Worm (Caenorhabditis elegans) whole organism, L4 larva: Measurements from ENCODE around the gene K04C2.2.

Experiments used
- F26F4.8 ChIP-seq: fragments of 200-800 bp; sonication (Bioruptor generic); conservative IDR thresholded peaks from 2 replicates; pipeline ENCODE4 v1.3.6; 2022; ENCODE audit warnings: missing genetic modification characterization, missing compliant biosample characterization
- F37D6.2 ChIP-seq: sonication (generic microtip); optimal IDR thresholded peaks from 2 replicates; lab custom pipeline; 2016; ENCODE audit warnings: mild to moderate bottlenecking, missing genetic modification characterization, missing compliant biosample characterization
- F44E2.7 ChIP-seq: fragments of 200-800 bp; sonication (Bioruptor generic); IDR thresholded peaks from 2 replicates; pipeline ENCODE4 v2.1.2; 2022; ENCODE audit warnings: missing genetic modification characterization, missing compliant biosample characterization
- F49E8.2 ChIP-seq: sonication (generic microtip); optimal IDR thresholded peaks from 2 replicates; lab custom pipeline; 2016; ENCODE audit warnings: missing compliant biosample characterization, mild to moderate bottlenecking, missing genetic modification characterization, borderline replicate concordance
- R02D3.7 ChIP-seq: fragments of 150-350 bp; sonication (generic microtip); optimal IDR thresholded peaks from 3 replicates; lab custom pipeline; 2014; ENCODE audit warnings: missing biosample characterization, missing genetic modification characterization
- T26A8.4 ChIP-seq: fragments of 200-800 bp; sonication (Bioruptor generic); IDR thresholded peaks from 2 replicates; pipeline ENCODE4 v1.3.6; 2022; ENCODE audit warnings: missing genetic modification characterization, missing compliant biosample characterization
- Y105C5A.15 ChIP-seq: fragments of 200-800 bp; sonication (Bioruptor generic); IDR thresholded peaks from 2 replicates; pipeline ENCODE4 v1.3.6; 2022; ENCODE audit warnings: missing genetic modification characterization, missing compliant biosample characterization
- Y48G9A.11 ChIP-seq: fragments of 200-800 bp; sonication (Bioruptor generic); IDR thresholded peaks from 2 replicates; pipeline ENCODE4 v1.3.6; 2022; ENCODE audit warnings: missing genetic modification reagents, missing genetic modification characterization, missing compliant biosample characterization
- Y5F2A.4 ChIP-seq: fragments of 200-800 bp; sonication (Bioruptor generic); optimal IDR thresholded peaks from 2 replicates; lab custom pipeline; 2018; ENCODE audit warnings: mild to moderate bottlenecking, missing genetic modification characterization, missing compliant biosample characterization
- ama-1 ChIP-seq: fragments of 150-350 bp; optimal IDR thresholded peaks from 2 replicates; lab custom pipeline; 2014; ENCODE audit warnings: inconsistent platforms, mixed read lengths
- arid-1 ChIP-seq: fragments of 200-800 bp; sonication (Bioruptor generic); conservative IDR thresholded peaks from 2 replicates; pipeline ENCODE4 v1.3.6; 2022; ENCODE audit warnings: missing genetic modification reagents, missing genetic modification characterization, missing compliant biosample characterization
- ceh-20 ChIP-seq: fragments of 200-800 bp; sonication (Bioruptor generic); IDR thresholded peaks from 2 replicates; pipeline ENCODE4 v1.3.6; 2022; ENCODE audit warnings: missing genetic modification reagents, missing genetic modification characterization, missing compliant biosample characterization
- ceh-28 ChIP-seq: fragments of 150-350 bp; optimal IDR thresholded peaks from 2 replicates; lab custom pipeline; 2014; ENCODE audit warnings: missing biosample characterization, missing genetic modification reagents, missing genetic modification characterization
- cey-2 ChIP-seq: sonication (generic microtip); optimal IDR thresholded peaks from 3 replicates; lab custom pipeline; 2017; ENCODE audit warnings: missing genetic modification characterization, mild to moderate bottlenecking, missing compliant biosample characterization, antibody characterized with exemption, borderline replicate concordance; ENCODE audit not compliant: insufficient read depth
- ctbp-1 ChIP-seq: fragments of 200-800 bp; sonication (Bioruptor generic); IDR thresholded peaks from 2 replicates; pipeline ENCODE4 v1.3.6; 2022; ENCODE audit warnings: missing genetic modification reagents, missing genetic modification characterization, missing compliant biosample characterization
- daf-12 ChIP-seq: fragments of 150-350 bp; optimal IDR thresholded peaks from 2 replicates; lab custom pipeline; 2014; ENCODE audit warnings: missing biosample characterization, missing genetic modification reagents, missing genetic modification characterization
- dpl-1 ChIP-seq: fragments of 150-350 bp; optimal IDR thresholded peaks from 2 replicates; lab custom pipeline; 2014; ENCODE audit warnings: missing biosample characterization, missing genetic modification reagents, missing genetic modification characterization
- duxl-1 ChIP-seq: sonication (generic microtip); optimal IDR thresholded peaks from 2 replicates; lab custom pipeline; 2016; ENCODE audit warnings: mild to moderate bottlenecking, missing genetic modification characterization, moderate library complexity, missing compliant biosample characterization; ENCODE audit not compliant: poor library complexity
- egl-27 ChIP-seq: sonication (generic microtip); optimal IDR thresholded peaks from 3 replicates; lab custom pipeline; 2017; ENCODE audit warnings: missing biosample characterization, missing genetic modification reagents, missing genetic modification characterization
- egl-43 ChIP-seq: fragments of 200-800 bp; sonication (Bioruptor generic); IDR thresholded peaks from 2 replicates; pipeline ENCODE4 v1.3.6; 2022; ENCODE audit warnings: missing genetic modification reagents, missing genetic modification characterization, missing compliant biosample characterization
- fkh-10 ChIP-seq: fragments of 150-350 bp; optimal IDR thresholded peaks from 2 replicates; lab custom pipeline; 2014; ENCODE audit warnings: missing biosample characterization, missing genetic modification reagents, missing genetic modification characterization
- hif-1 ChIP-seq, 2 experiments: sonication (generic microtip); optimal IDR thresholded peaks; 2 replicates each; lab custom pipeline; 2016 to 2017; ENCODE audit warnings: missing compliant biosample characterization in 2 of 2, missing genetic modification characterization in 2 of 2, missing genetic modification reagents in 2 of 2, missing genotype in 2 of 2, mild to moderate bottlenecking in 1 of 2
- hlh-30 ChIP-seq: sonication (generic microtip); optimal IDR thresholded peaks from 2 replicates; lab custom pipeline; 2017; ENCODE audit warnings: antibody characterized with exemption, mild to moderate bottlenecking, missing genetic modification characterization, missing compliant biosample characterization; ENCODE audit not compliant: insufficient read depth
- lin-38 ChIP-seq: fragments of 200-800 bp; sonication (Bioruptor generic); IDR thresholded peaks from 2 replicates; pipeline ENCODE4 v1.3.6; 2022; ENCODE audit warnings: missing genetic modification reagents, missing genetic modification characterization, missing compliant biosample characterization
- lin-39 ChIP-seq: fragments of 150-350 bp; optimal IDR thresholded peaks from 2 replicates; lab custom pipeline; 2014; ENCODE audit warnings: missing biosample characterization, missing genetic modification reagents, missing genetic modification characterization
- lsy-2 ChIP-seq, 2 experiments: fragments of 150-350 bp in 1 of 2; sonication (generic microtip) in 1 of 2; optimal IDR thresholded peaks; 2 replicates each; lab custom pipeline; 2014 to 2017; ENCODE audit warnings: missing biosample characterization in 2 of 2, missing genetic modification characterization in 2 of 2
- madf-5 ChIP-seq, 2 experiments: fragments of 200-800 bp; sonication (Bioruptor generic); IDR thresholded peaks; 2 replicates each; pipeline ENCODE4 v1.3.6; 2022; ENCODE audit warnings: missing compliant biosample characterization in 2 of 2, missing genetic modification characterization in 2 of 2
- madf-9 ChIP-seq: fragments of 200-800 bp; sonication (Bioruptor generic); conservative IDR thresholded peaks from 2 replicates; pipeline ENCODE4 v1.3.6; 2022; ENCODE audit warnings: missing genetic modification reagents, missing genetic modification characterization, missing compliant biosample characterization
- mes-2 ChIP-seq: sonication (generic microtip); optimal IDR thresholded peaks from 2 replicates; lab custom pipeline; 2016; ENCODE audit warnings: missing genotype, mild to moderate bottlenecking, missing genetic modification characterization, missing compliant biosample characterization; ENCODE audit not compliant: poor library complexity, severe bottlenecking
- mxl-2 ChIP-seq: fragments of 200-800 bp; sonication (Bioruptor generic); conservative IDR thresholded peaks from 2 replicates; pipeline ENCODE4 v1.3.6; 2022; ENCODE audit warnings: missing genetic modification reagents, missing genetic modification characterization, missing compliant biosample characterization
- nhr-10 ChIP-seq: fragments of 150-350 bp; optimal IDR thresholded peaks from 2 replicates; lab custom pipeline; 2014; ENCODE audit warnings: missing biosample characterization, missing genetic modification characterization
- nhr-102 ChIP-seq: sonication (generic microtip); optimal IDR thresholded peaks from 2 replicates; lab custom pipeline; 2016; ENCODE audit warnings: mild to moderate bottlenecking, missing genetic modification characterization, moderate library complexity, missing compliant biosample characterization
- nhr-111 ChIP-seq: fragments of 200-800 bp; sonication (Bioruptor generic); optimal IDR thresholded peaks from 2 replicates; lab custom pipeline; 2018; ENCODE audit warnings: mild to moderate bottlenecking, missing genetic modification characterization, missing compliant biosample characterization
- nhr-28 ChIP-seq: fragments of 150-350 bp; optimal IDR thresholded peaks from 2 replicates; lab custom pipeline; 2014; ENCODE audit warnings: missing biosample characterization, missing genetic modification characterization
- nhr-41 ChIP-seq: fragments of 200-800 bp; sonication (Bioruptor generic); IDR thresholded peaks from 2 replicates; pipeline ENCODE4 v1.3.6; 2022; ENCODE audit warnings: missing genetic modification reagents, missing genetic modification characterization, missing compliant biosample characterization
- nhr-48 ChIP-seq: sonication (generic microtip); optimal IDR thresholded peaks from 2 replicates; lab custom pipeline; 2016; ENCODE audit warnings: mild to moderate bottlenecking, missing genetic modification characterization, missing compliant biosample characterization
- nhr-6 ChIP-seq: fragments of 150-350 bp; optimal IDR thresholded peaks from 2 replicates; lab custom pipeline; 2014; ENCODE audit warnings: missing biosample characterization, missing genetic modification characterization
- pha-4 ChIP-seq, 2 experiments: fragments of 150-350 bp in 1 of 2; fragments of 200-800 bp in 1 of 2; sonication (Bioruptor generic) in 1 of 2; IDR thresholded peaks in 1 of 2; optimal IDR thresholded peaks in 1 of 2; 2 replicates each; pipeline versions ENCODE4 v1.3.6 to Lab custom; 2014 to 2022; ENCODE audit warnings: missing genetic modification characterization in 2 of 2, missing genetic modification reagents in 2 of 2, missing biosample characterization in 1 of 2, missing compliant biosample characterization in 1 of 2
- pqm-1 ChIP-seq: sonication (generic microtip); optimal IDR thresholded peaks from 2 replicates; lab custom pipeline; 2017; ENCODE audit warnings: missing biosample characterization, missing genetic modification characterization
- saeg-2 ChIP-seq: fragments of 200-800 bp; sonication (Bioruptor generic); IDR thresholded peaks from 2 replicates; pipeline ENCODE4 v1.3.6; 2022; ENCODE audit warnings: missing genetic modification reagents, missing genetic modification characterization, missing compliant biosample characterization
- set-16 ChIP-seq: fragments of 200-800 bp; sonication (Bioruptor generic); IDR thresholded peaks from 2 replicates; pipeline ENCODE4 v1.3.6; 2022; ENCODE audit warnings: missing genetic modification reagents, missing genetic modification characterization, missing compliant biosample characterization
- snpc-1.2 ChIP-seq: fragments of 200-800 bp; sonication (Bioruptor generic); IDR thresholded peaks from 2 replicates; pipeline ENCODE4 v1.3.6; 2022; ENCODE audit warnings: missing genetic modification reagents, missing genetic modification characterization, missing compliant biosample characterization
- spr-3 ChIP-seq: fragments of 200-800 bp; sonication (Bioruptor generic); optimal IDR thresholded peaks from 2 replicates; lab custom pipeline; 2018; ENCODE audit warnings: mild to moderate bottlenecking, missing genetic modification characterization, missing compliant biosample characterization
- tag-97 ChIP-seq: fragments of 200-800 bp; sonication (Bioruptor generic); IDR thresholded peaks from 2 replicates; pipeline ENCODE4 v1.3.6; 2022; ENCODE audit warnings: missing genetic modification characterization, missing compliant biosample characterization
- ztf-11 ChIP-seq: fragments of 150-350 bp; optimal IDR thresholded peaks from 2 replicates; lab custom pipeline; 2014; ENCODE audit warnings: missing biosample characterization, missing genetic modification characterization

The K04C2.2 gene

DNA sequence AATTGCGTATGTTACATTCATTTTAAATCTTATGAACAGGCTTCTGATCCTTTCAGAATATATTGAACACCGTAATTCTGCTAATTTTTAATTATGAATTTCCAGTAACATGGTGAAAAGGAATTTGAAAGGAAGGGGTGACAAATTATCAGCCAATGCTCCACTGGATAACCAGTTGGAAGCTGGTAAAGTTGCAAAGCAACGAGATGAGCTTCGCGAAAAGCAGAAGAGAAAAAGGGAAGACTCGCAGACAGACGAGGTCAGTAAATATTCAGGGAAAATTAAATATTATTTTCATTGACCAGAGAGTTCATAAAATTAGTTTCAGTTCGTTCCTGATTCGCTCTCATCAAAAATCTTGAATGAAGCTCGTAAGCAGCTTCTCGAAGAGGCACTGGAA is 42.3 kb downstream of the K04C2.2 start, which contains the start of gene byn-1:
TSS of gene byn-1 (plus strand) at position 106 of the 400 bp plus-strand sequence.
- TF ChIP-seq Y105C5A.15 (GFP tag; lab: Robert Waterston, UW) = 0 out of 2 replicates have a peak, but pooled peaks have one; percentile 9
- no peak for TF ChIP-seq nhr-28 (tag; lab: Kevin White, UChicago)
- TF ChIP-seq nhr-10 = no peak
- no peak for TF ChIP-seq ceh-20
- no peak for TF ChIP-seq egl-27 (tag; lab: Kevin White, UChicago)
- no peak for TF ChIP-seq F26F4.8 (GFP tag; lab: Robert Waterston, UW)
- no peak for TF ChIP-seq ztf-11
- no peak for TF ChIP-seq nhr-41 (GFP tag; lab: Robert Waterston, UW)
- no peak for TF ChIP-seq pqm-1 (tag; lab: Kevin White, UChicago)
- peak; percentile 58 for TF ChIP-seq lin-38 (GFP tag; lab: Robert Waterston, UW)
- peak; percentile 47 for TF ChIP-seq ama-1 (lab: Kevin White, UChicago)
- TF ChIP-seq duxl-1 (tag; lab: Kevin White, UChicago) = peak; percentile 8
- no peak for TF ChIP-seq nhr-111 (GFP tag; lab: Kevin White, UChicago)
- TF ChIP-seq Y5F2A.4 (GFP tag; lab: Kevin White, UChicago) = no peak
- no peak for TF ChIP-seq nhr-48 (tag; lab: Kevin White, UChicago)
- no peak for TF ChIP-seq nhr-102 (tag; lab: Kevin White, UChicago)
- TF ChIP-seq hif-1 (tag; optimal IDR thresholded peaks at IDR 0.05; lab: Kevin White, UChicago) = no peak
- no peak for TF ChIP-seq R02D3.7
- TF ChIP-seq arid-1 (GFP tag; lab: Robert Waterston, UW) = no peak
- TF ChIP-seq egl-43 (GFP tag; lab: Robert Waterston, UW) = no peak
- TF ChIP-seq saeg-2 (GFP tag; lab: Robert Waterston, UW) = no peak
- TF ChIP-seq hlh-30 (tag; lab: Kevin White, UChicago) = no peak
- TF ChIP-seq madf-9 = no peak
- no peak for TF ChIP-seq ctbp-1 (GFP tag; lab: Robert Waterston, UW)
- TF ChIP-seq fkh-10 (GFP tag; lab: Kevin White, UChicago) = no peak
- no peak for TF ChIP-seq nhr-6 (tag; lab: Kevin White, UChicago)
- TF ChIP-seq mxl-2 (GFP tag; lab: Robert Waterston, UW) = no peak
- no peak for TF ChIP-seq daf-12 (tag; lab: Kevin White, UChicago)
- TF ChIP-seq lsy-2 (tag; optimal IDR thresholded peaks at IDR 0.05; lab: Kevin White, UChicago) = no peak
- TF ChIP-seq lin-39 (tag; lab: Kevin White, UChicago) = no peak
- TF ChIP-seq F44E2.7 (GFP tag; lab: Robert Waterston, UW) = no peak
- TF ChIP-seq ceh-28 (tag; lab: Kevin White, UChicago) = no peak
- peak; percentile 51; the same call in 1 of the 2 replicates for TF ChIP-seq snpc-1.2 (GFP tag; lab: Robert Waterston, UW)
- TF ChIP-seq pha-4 (GFP tag; IDR thresholded peaks at IDR 0.05; lab: Robert Waterston, UW) = peak; percentile 54; the same call in 1 of the 2 replicates
- TF ChIP-seq pha-4 (tag; optimal IDR thresholded peaks at IDR 0.05; lab: Kevin White, UChicago) = no peak
- TF ChIP-seq F37D6.2 = no peak
- TF ChIP-seq Y48G9A.11 (GFP tag; lab: Robert Waterston, UW) = peak; percentile 46; the same call in 1 of the 2 replicates
- TF ChIP-seq T26A8.4 (GFP tag; lab: Robert Waterston, UW) = peak; percentile 40; the same call in 1 of the 2 replicates
- no peak for TF ChIP-seq cey-2 (tag; lab: Kevin White, UChicago)
- TF ChIP-seq mes-2 (tag; lab: Kevin White, UChicago) = peak; percentile 36
- peak; percentile 34 for TF ChIP-seq F49E8.2
- no peak for TF ChIP-seq spr-3 (GFP tag; lab: Kevin White, UChicago)
- TF ChIP-seq tag-97 = no peak
- TF ChIP-seq set-16 = no peak
- 0 out of 4 replicates have a peak, but pooled peaks of 1 of the 2 experiments have one; percentile 10 for TF ChIP-seq madf-5 (GFP tag; IDR thresholded peaks at IDR 0.05; lab: Robert Waterston, UW)
- no peak for TF ChIP-seq dpl-1 (GFP tag; lab: Kevin White, UChicago)
